Worm (Caenorhabditis elegans): Measurements from ENCODE around the gene C41H7.2.

The C41H7.2 gene

DNA sequence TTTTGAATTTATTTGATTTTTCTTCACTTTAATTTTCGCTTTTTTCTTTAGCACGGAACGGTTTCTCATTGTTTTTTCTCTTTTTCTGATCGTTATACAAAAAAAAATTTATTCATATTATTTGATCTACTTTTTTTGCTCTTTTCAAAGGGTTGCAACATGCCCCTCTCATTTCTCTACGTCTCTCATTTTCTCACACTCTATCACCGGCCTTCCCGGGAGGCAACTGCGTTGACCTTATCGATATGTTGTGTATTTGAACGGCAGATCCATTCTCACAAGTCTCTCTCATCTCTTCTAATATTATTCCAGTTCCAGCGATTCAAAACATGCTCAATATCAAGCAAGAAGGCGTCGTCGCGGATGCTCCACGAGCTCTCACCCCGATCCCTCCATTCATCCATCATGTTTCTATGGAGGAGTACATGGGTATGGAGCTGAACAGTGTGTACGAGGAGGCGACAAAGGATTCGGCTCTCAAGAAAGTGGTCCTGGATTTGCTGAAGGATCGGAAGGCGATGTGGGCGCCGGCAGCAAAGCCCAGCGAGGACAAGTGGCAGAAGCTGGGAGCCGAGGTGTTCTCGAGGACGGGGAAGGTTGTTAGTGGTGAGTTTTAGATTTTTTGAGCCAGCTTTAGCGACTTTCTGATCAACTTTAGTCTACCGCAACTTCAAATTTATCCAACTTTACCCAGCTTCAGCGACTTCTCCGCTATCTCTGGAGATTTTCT lies 13.9 kb upstream of the C41H7.2 start, which contains the start of gene lido-9:
TSS of gene lido-9 (plus strand) at position 234 of the 730 bp plus-strand sequence.
- TF ChIP-seq unc-98 (GFP tag; IDR thresholded peaks at IDR 0.05), result no peak

DNA sequence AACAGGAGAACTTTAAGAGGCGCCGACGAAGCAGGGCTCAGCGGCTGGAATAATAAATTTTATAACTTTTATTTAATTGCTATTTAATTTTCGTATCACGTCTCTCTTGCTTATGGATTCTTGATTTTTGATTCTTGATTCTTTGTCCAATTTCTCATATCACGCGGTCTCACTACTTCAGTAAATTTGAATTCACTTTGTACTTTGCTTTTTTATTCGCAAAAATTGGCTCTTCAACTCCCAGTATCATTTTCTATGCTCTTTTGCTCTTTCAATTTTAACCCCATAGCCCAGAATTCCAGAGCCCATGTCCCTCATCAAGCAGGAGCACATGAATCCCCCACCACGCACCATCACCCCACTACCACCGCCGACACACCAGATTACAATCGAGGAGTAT lies 12.4 kb upstream of the C41H7.2 start, which contains the start of gene lido-10:
TSS of gene lido-10 (plus strand) at position 301 of the 400 bp plus-strand sequence.
- TF ChIP-seq sptf-1 (tag; optimal IDR thresholded peaks at IDR 0.05), result no peak
- no peak for TF ChIP-seq zag-1 (tag; optimal IDR thresholded peaks at IDR 0.05)
- no peak for TF ChIP-seq dsc-1 (tag; optimal IDR thresholded peaks at IDR 0.05)
- no peak for TF ChIP-seq nhr-77 (tag; optimal IDR thresholded peaks at IDR 0.05)
- no peak for TF ChIP-seq C16A3.4 (tag; optimal IDR thresholded peaks at IDR 0.05)
- no peak for TF ChIP-seq ets-5 (GFP tag; IDR thresholded peaks at IDR 0.05)
- TF ChIP-seq hlh-4 (tag; optimal IDR thresholded peaks at IDR 0.05), result no peak
- TF ChIP-seq unc-98 (GFP tag; IDR thresholded peaks at IDR 0.05), result no peak
- no peak for TF ChIP-seq ceh-8 (GFP tag; optimal IDR thresholded peaks at IDR 0.05)
- TF ChIP-seq tlp-1 (tag; optimal IDR thresholded peaks at IDR 0.05), result no peak
- no peak for TF ChIP-seq unc-86 (tag; optimal IDR thresholded peaks at IDR 0.05)
- TF ChIP-seq ces-1 (GFP tag; optimal IDR thresholded peaks at IDR 0.05), result no peak
- TF ChIP-seq nhr-28 (tag; optimal IDR thresholded peaks at IDR 0.05), result no peak
- no peak for TF ChIP-seq fkh-10 (GFP tag; optimal IDR thresholded peaks at IDR 0.05)
- TF ChIP-seq ztf-4 (tag; optimal IDR thresholded peaks at IDR 0.05), result no peak
- no peak for TF ChIP-seq snpc-4 (tag; optimal IDR thresholded peaks at IDR 0.05)
- TF ChIP-seq rnt-1 (tag; optimal IDR thresholded peaks at IDR 0.05), result no peak

DNA sequence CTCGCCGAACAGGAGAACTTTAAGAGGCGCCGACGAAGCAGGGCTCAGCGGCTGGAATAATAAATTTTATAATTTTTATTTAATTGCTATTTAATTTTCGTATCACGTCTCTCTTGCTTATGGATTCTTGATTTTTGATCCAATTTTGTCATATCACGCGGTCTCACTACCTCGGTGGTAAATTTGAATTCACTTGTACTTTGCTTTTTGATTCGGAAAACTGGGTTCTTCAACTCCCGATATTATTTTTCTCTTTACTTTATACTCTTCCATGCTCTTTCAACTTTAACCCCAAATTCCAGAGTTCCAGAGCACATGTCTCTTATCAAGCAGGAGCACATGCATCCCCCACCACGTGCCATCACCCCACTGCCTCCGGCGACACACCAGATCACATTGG lies 10.9 kb upstream of the C41H7.2 start, which contains the start of gene lido-11:
TSS of gene lido-11 (plus strand) at position 301 of the 400 bp plus-strand sequence.
- TF ChIP-seq alr-1 (tag; optimal IDR thresholded peaks at IDR 0.05; ENCODE audit: borderline replicate concordance) (no peak), tlp-1 (tag; optimal IDR thresholded peaks at IDR 0.05) (no peak), lin-35 (GFP tag; optimal IDR thresholded peaks at IDR 0.05) (no peak), hlh-4 (tag; optimal IDR thresholded peaks at IDR 0.05) (no peak)

DNA sequence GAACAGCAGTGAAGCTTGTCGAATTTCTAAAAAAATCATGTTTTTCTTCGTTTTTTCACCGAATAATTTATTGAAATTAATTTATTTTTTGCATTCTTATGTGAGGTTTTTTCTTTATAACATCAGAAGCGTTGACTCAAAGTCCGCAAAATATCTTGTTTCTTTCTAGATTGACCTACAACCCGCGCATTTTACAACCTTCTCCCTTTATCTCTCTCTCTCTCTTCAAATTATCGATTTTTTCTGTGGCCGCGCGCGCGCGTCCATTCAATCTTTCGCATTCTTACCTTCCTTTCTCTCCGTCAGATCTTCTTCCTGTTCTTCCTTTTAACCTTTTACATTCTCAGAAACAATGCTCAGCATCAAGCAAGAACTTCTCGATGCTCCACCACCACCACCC lies 9.1 kb upstream of the C41H7.2 start, which contains the start of gene lido-12:
TSS of gene lido-12 (plus strand) at position 301 of the 400 bp plus-strand sequence.
- no peak for TF ChIP-seq nhr-90 (tag; optimal IDR thresholded peaks at IDR 0.05; ENCODE audit: poor library complexity)
- no peak for TF ChIP-seq ets-5 (GFP tag; IDR thresholded peaks at IDR 0.05)
- TF ChIP-seq lin-13 (GFP tag; optimal IDR thresholded peaks at IDR 0.05), result no peak
- TF ChIP-seq lin-35 (GFP tag; optimal IDR thresholded peaks at IDR 0.05), result no peak
- no peak for TF ChIP-seq efl-3 (GFP tag; optimal IDR thresholded peaks at IDR 0.05)
- no peak for TF ChIP-seq nhr-28 (tag; optimal IDR thresholded peaks at IDR 0.05)
- no peak for TF ChIP-seq ces-1 (GFP tag; optimal IDR thresholded peaks at IDR 0.05)

DNA sequence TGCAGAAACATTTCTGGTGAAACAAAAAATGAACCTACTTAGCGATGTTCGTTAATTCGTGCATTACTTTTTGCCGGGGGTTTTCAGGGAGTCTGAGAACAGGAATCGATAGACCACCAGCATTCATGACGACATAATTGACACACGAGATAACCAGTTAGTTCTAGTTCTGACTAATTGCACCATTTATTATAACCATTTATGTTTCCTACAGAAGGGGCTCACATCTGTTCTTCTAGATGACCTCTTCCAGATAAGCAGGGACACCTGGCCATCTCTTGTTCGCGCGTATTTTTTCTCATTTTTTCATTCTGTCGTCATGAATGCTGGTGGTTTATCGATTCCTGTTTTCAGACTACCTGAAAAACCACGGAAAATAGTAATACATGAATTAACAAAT lies 6.2 kb upstream of the C41H7.2 start, which contains the start of gene sdz-5:
TSS of gene sdz-5 (plus strand) at position 301 of the 400 bp plus-strand sequence.
- TF ChIP-seq unc-62 (GFP tag; optimal IDR thresholded peaks at IDR 0.05), result no peak
- no peak for TF ChIP-seq swsn-7 (tag; optimal IDR thresholded peaks at IDR 0.05)
- no peak for TF ChIP-seq lin-39 (tag; optimal IDR thresholded peaks at IDR 0.05)
- TF ChIP-seq snpc-4 (tag; optimal IDR thresholded peaks at IDR 0.05), result no peak
- no peak for TF ChIP-seq sox-4 (tag; optimal IDR thresholded peaks at IDR 0.05)
- no peak for TF ChIP-seq C34B4.2 (tag; optimal IDR thresholded peaks at IDR 0.05)
- TF ChIP-seq nhr-19 (GFP tag; conservative IDR thresholded peaks at IDR 0.05), result no peak
- no peak for TF ChIP-seq snu-23 (GFP tag; optimal IDR thresholded peaks at IDR 0.05)
- no peak for TF ChIP-seq nhr-237 (tag; optimal IDR thresholded peaks at IDR 0.05)
- no peak for TF ChIP-seq nhr-71 (tag; optimal IDR thresholded peaks at IDR 0.05)
- TF ChIP-seq egl-13 (tag; optimal IDR thresholded peaks at IDR 0.05), result no peak

Data from whole organism, L1 larva.